Fruit fly (Drosophila melanogaster) whole organism, embryonic: Measurements from ENCODE around the gene CG15818.

ENCODE experiments used
- Aef1 ChIP-seq: fragments of 200-800 bp; sonication (Bioruptor generic); IDR thresholded peaks from 3 replicates; pipeline ENCODE4 v1.3.6; 2022; ENCODE audit warnings: missing biosample characterization, missing genetic modification characterization
- Asciz ChIP-seq: fragments of 200-800 bp; sonication (Bioruptor generic); optimal IDR thresholded peaks from 2 replicates; lab custom pipeline; 2017; ENCODE audit warnings: missing biosample characterization, mild to moderate bottlenecking, missing genetic modification characterization, missing genetic modification reagents
- Bteb2 ChIP-seq: fragments of 200-800 bp; sonication (Bioruptor generic); optimal IDR thresholded peaks from 2 replicates; lab custom pipeline; 2016; ENCODE audit warnings: missing biosample characterization, missing genetic modification characterization
- CG11696 ChIP-seq: fragments of 200-800 bp; sonication (Bioruptor generic); IDR thresholded peaks from 2 replicates; pipeline ENCODE4 v1.3.6; 2022; ENCODE audit warnings: missing biosample characterization, missing genetic modification characterization
- CG12391 ChIP-seq: fragments of 200-800 bp; sonication (Bioruptor generic); optimal IDR thresholded peaks from 3 replicates; lab custom pipeline; 2018; ENCODE audit warnings: missing biosample characterization, mild to moderate bottlenecking, missing genetic modification characterization, moderate library complexity
- CG12659 ChIP-seq: fragments of 200-800 bp; sonication (Bioruptor generic); optimal IDR thresholded peaks from 3 replicates; lab custom pipeline; 2017; ENCODE audit warnings: mild to moderate bottlenecking, missing biosample characterization, missing genetic modification reagents, missing genetic modification characterization
- CG17186 ChIP-seq: fragments of 200-800 bp; sonication (Bioruptor generic); optimal IDR thresholded peaks from 3 replicates; lab custom pipeline; 2017; ENCODE audit warnings: missing biosample characterization, missing genetic modification reagents, missing genetic modification characterization
- CG17328 ChIP-seq: fragments of 200-800 bp; sonication (Bioruptor generic); IDR thresholded peaks from 2 replicates; pipeline ENCODE4 v1.3.6; 2022; ENCODE audit warnings: missing biosample characterization, missing genetic modification characterization
- CG17361 ChIP-seq: fragments of 200-800 bp; sonication (Bioruptor generic); IDR thresholded peaks from 3 replicates; pipeline ENCODE4 v1.3.6; 2022; ENCODE audit warnings: missing biosample characterization, missing genetic modification characterization
- CG31224 ChIP-seq: fragments of 200-800 bp; sonication (Bioruptor generic); IDR thresholded peaks from 2 replicates; pipeline ENCODE4 v1.3.6; 2022; ENCODE audit warnings: missing biosample characterization, missing genetic modification characterization
- CG7271 ChIP-seq: fragments of 200-800 bp; sonication (Bioruptor generic); optimal IDR thresholded peaks from 2 replicates; lab custom pipeline; 2018; ENCODE audit warnings: missing biosample characterization, mild to moderate bottlenecking, missing genetic modification characterization, moderate library complexity
- CG8478 ChIP-seq: fragments of >200 bp; optimal IDR thresholded peaks from 2 replicates; lab custom pipeline; 2018
- CG9727 ChIP-seq: fragments of 200-800 bp; sonication (Bioruptor generic); optimal IDR thresholded peaks from 3 replicates; lab custom pipeline; 2017; ENCODE audit warnings: missing biosample characterization, mild to moderate bottlenecking, missing genetic modification characterization
- CTCF ChIP-seq: fragments of 200-800 bp; sonication (Bioruptor generic); optimal IDR thresholded peaks from 2 replicates; lab custom pipeline; 2017; ENCODE audit warnings: missing biosample characterization, mild to moderate bottlenecking, missing genetic modification characterization, moderate library complexity
- Dll ChIP-seq: fragments of 200-800 bp; sonication (Bioruptor generic); IDR thresholded peaks from 4 replicates; pipeline ENCODE4 v1.3.6; 2022; ENCODE audit warnings: missing biosample characterization, missing genetic modification characterization; ENCODE audit not compliant: partially characterized antibody
- Ets65A ChIP-seq: fragments of 200-800 bp; sonication (Bioruptor generic); peaks from one replicate; lab custom pipeline; 2016; ENCODE audit warnings: missing biosample characterization, missing genetic modification characterization
- Ets97D ChIP-seq: fragments of 200-800 bp; sonication (Bioruptor generic); optimal IDR thresholded peaks from 3 replicates; lab custom pipeline; 2016; ENCODE audit warnings: missing biosample characterization, missing genetic modification characterization
- Fer3 ChIP-seq: fragments of 200-800 bp; sonication (Bioruptor generic); optimal IDR thresholded peaks from 2 replicates; lab custom pipeline; 2018; ENCODE audit warnings: missing biosample characterization, mild to moderate bottlenecking, missing genetic modification characterization, moderate library complexity
- Gsc ChIP-seq: fragments of 200-800 bp; sonication (Bioruptor generic); IDR thresholded peaks from 2 replicates; pipeline ENCODE4 v1.3.6; 2022; ENCODE audit warnings: missing biosample characterization, missing genetic modification characterization
- Gug ChIP-seq: fragments of 200-800 bp; sonication (Bioruptor generic); IDR thresholded peaks from 4 replicates; pipeline ENCODE4 v1.3.6; 2022; ENCODE audit warnings: missing biosample characterization, missing genetic modification characterization
- Hey ChIP-seq: fragments of 200-800 bp; sonication (Bioruptor generic); optimal IDR thresholded peaks from 3 replicates; lab custom pipeline; 2018; ENCODE audit warnings: missing biosample characterization, mild to moderate bottlenecking, missing genetic modification characterization
- Hmx ChIP-seq: fragments of 200-800 bp; sonication (Bioruptor generic); optimal IDR thresholded peaks from 2 replicates; lab custom pipeline; 2016; ENCODE audit warnings: missing biosample characterization, missing genetic modification characterization
- Hsf ChIP-seq: fragments of 200-800 bp; sonication (Bioruptor generic); optimal IDR thresholded peaks from 3 replicates; lab custom pipeline; 2016; ENCODE audit warnings: missing biosample characterization, missing genetic modification characterization
- Kr ChIP-seq: fragments of 200-800 bp; sonication (Bioruptor generic); optimal IDR thresholded peaks from 2 replicates; lab custom pipeline; 2017; ENCODE audit warnings: missing biosample characterization, mild to moderate bottlenecking, missing genetic modification characterization
- Mad ChIP-seq: fragments of 200-800 bp; sonication (Bioruptor generic); optimal IDR thresholded peaks from 2 replicates; lab custom pipeline; 2016; ENCODE audit warnings: missing biosample characterization, missing genetic modification characterization
- NC2α ChIP-seq: fragments of 200-800 bp; sonication (Bioruptor generic); optimal IDR thresholded peaks from 2 replicates; lab custom pipeline; 2016; ENCODE audit warnings: missing biosample characterization, missing genetic modification characterization
- Nf-YC ChIP-seq: fragments of 200-800 bp; optimal IDR thresholded peaks from 3 replicates; lab custom pipeline; 2019; ENCODE audit warnings: missing biosample characterization, mild to moderate bottlenecking, missing genetic modification characterization, moderate library complexity
- NfI ChIP-seq: fragments of 200-800 bp; sonication (Bioruptor generic); optimal IDR thresholded peaks from 3 replicates; lab custom pipeline; 2018; ENCODE audit warnings: missing biosample characterization, mild to moderate bottlenecking, missing genetic modification characterization, moderate library complexity
- Opbp ChIP-seq: fragments of 200-800 bp; sonication (Bioruptor generic); IDR thresholded peaks from 3 replicates; pipeline ENCODE4 v1.3.6; 2022; ENCODE audit warnings: missing biosample characterization, missing genetic modification characterization; ENCODE audit not compliant: partially characterized antibody
- Sin3A ChIP-seq: fragments of >200 bp; optimal IDR thresholded peaks from 2 replicates; lab custom pipeline; 2018
- Usf ChIP-seq: fragments of 200-800 bp; sonication (Bioruptor generic); optimal IDR thresholded peaks from 2 replicates; lab custom pipeline; 2017; ENCODE audit warnings: missing genotype, missing biosample characterization, missing genetic modification characterization
- abd-A ChIP-seq: fragments of 200-800 bp; sonication (Bioruptor generic); optimal IDR thresholded peaks from 3 replicates; lab custom pipeline; 2019; ENCODE audit warnings: missing biosample characterization, mild to moderate bottlenecking, missing genetic modification characterization, moderate library complexity
- dan ChIP-seq: fragments of 200-800 bp; sonication (Bioruptor generic); IDR thresholded peaks from 2 replicates; pipeline ENCODE4 v1.3.6; 2022; ENCODE audit warnings: missing biosample characterization, missing genetic modification characterization
- dpn ChIP-seq, 2 experiments: fragments of 200-800 bp; sonication (Bioruptor generic); optimal IDR thresholded peaks; 3 replicates each; lab custom pipeline; 2016; ENCODE audit warnings: missing biosample characterization in 2 of 2, missing genetic modification characterization in 2 of 2
- fu2 ChIP-seq: fragments of 200-800 bp; sonication (Bioruptor generic); optimal IDR thresholded peaks from 2 replicates; lab custom pipeline; 2016; ENCODE audit warnings: missing biosample characterization, missing genetic modification characterization
- jing ChIP-seq: fragments of 200-800 bp; sonication (Bioruptor generic); optimal IDR thresholded peaks from 2 replicates; lab custom pipeline; 2018; ENCODE audit warnings: missing biosample characterization, mild to moderate bottlenecking, missing genetic modification characterization
- ken ChIP-seq: fragments of 200-800 bp; sonication (Bioruptor generic); IDR thresholded peaks from 3 replicates; pipeline ENCODE4 v1.3.6; 2022; ENCODE audit warnings: missing biosample characterization, missing genetic modification characterization
- lab ChIP-seq: fragments of 200-800 bp; sonication (Bioruptor generic); optimal IDR thresholded peaks from 3 replicates; lab custom pipeline; 2017; ENCODE audit warnings: missing biosample characterization, missing genetic modification characterization, mild to moderate bottlenecking, moderate library complexity, missing genetic modification reagents
- lov ChIP-seq, 2 experiments: fragments of 200-800 bp in 1 of 2; fragments of >200 bp in 1 of 2; sonication (Bioruptor generic) in 1 of 2; IDR thresholded peaks in 1 of 2; optimal IDR thresholded peaks in 1 of 2; 2 replicates in 1 of 2; 3 replicates in 1 of 2; pipeline versions ENCODE4 v1.3.6 to Lab custom; 2017 to 2022; ENCODE audit warnings: missing biosample characterization in 1 of 2, missing genetic modification characterization in 1 of 2
- oc ChIP-seq: fragments of 200-800 bp; sonication (Bioruptor generic); optimal IDR thresholded peaks from 2 replicates; lab custom pipeline; 2018; ENCODE audit warnings: missing biosample characterization, mild to moderate bottlenecking, missing genetic modification characterization, moderate library complexity
- pfk ChIP-seq: fragments of 200-800 bp; sonication (Bioruptor generic); optimal IDR thresholded peaks from 2 replicates; lab custom pipeline; 2018; ENCODE audit warnings: missing biosample characterization, mild to moderate bottlenecking, missing genetic modification characterization, moderate library complexity
- ranshi ChIP-seq: fragments of 200-800 bp; sonication (Bioruptor generic); IDR thresholded peaks from 2 replicates; pipeline ENCODE4 v1.3.6; 2022; ENCODE audit warnings: missing biosample characterization, missing genetic modification characterization
- sima ChIP-seq: fragments of 200-800 bp; sonication (Bioruptor generic); optimal IDR thresholded peaks from 2 replicates; lab custom pipeline; 2016; ENCODE audit warnings: missing biosample characterization, missing genetic modification characterization
- sisA ChIP-seq: fragments of 200-800 bp; sonication (Bioruptor generic); IDR thresholded peaks from 2 replicates; pipeline ENCODE4 v1.3.6; 2022; ENCODE audit warnings: missing biosample characterization, missing genetic modification characterization
- slbo ChIP-seq: fragments of 200-800 bp; sonication (Bioruptor generic); IDR thresholded peaks from 2 replicates; pipeline ENCODE4 v1.3.6; 2022; ENCODE audit warnings: missing biosample characterization, missing genetic modification characterization
- tgo ChIP-seq: fragments of 200-800 bp; sonication (Bioruptor generic); IDR thresholded peaks from 3 replicates; pipeline ENCODE4 v1.3.6; 2022; ENCODE audit warnings: missing biosample characterization, missing genetic modification characterization
- tin ChIP-seq: fragments of 200-800 bp; sonication (Bioruptor generic); optimal IDR thresholded peaks from 3 replicates; lab custom pipeline; 2016; ENCODE audit warnings: missing biosample characterization, missing genetic modification characterization
- tna ChIP-seq: fragments of 200-800 bp; sonication (Bioruptor generic); IDR thresholded peaks from 2 replicates; pipeline ENCODE4 v1.3.6; 2022; ENCODE audit warnings: missing biosample characterization, missing genetic modification characterization; ENCODE audit not compliant: partially characterized antibody
- toy ChIP-seq: fragments of 200-800 bp; sonication (Bioruptor generic); IDR thresholded peaks from 2 replicates; pipeline ENCODE4 v1.3.6; 2022; ENCODE audit warnings: missing biosample characterization, missing genetic modification characterization
- ttk ChIP-seq: fragments of 200-800 bp; sonication (Bioruptor generic); IDR thresholded peaks from 2 replicates; pipeline ENCODE4 v2.1.2; 2022; ENCODE audit warnings: missing biosample characterization, missing genetic modification characterization
- vvl ChIP-seq: fragments of 200-800 bp; sonication (Bioruptor generic); IDR thresholded peaks from 2 replicates; pipeline ENCODE4 v1.3.6; 2022; ENCODE audit warnings: missing biosample characterization, missing genetic modification characterization
- wdn ChIP-seq: fragments of 200-800 bp; sonication (Bioruptor generic); IDR thresholded peaks from 2 replicates; pipeline ENCODE4 v1.3.6; 2022; ENCODE audit warnings: missing biosample characterization, missing genetic modification characterization
- yki ChIP-seq: fragments of >200 bp; optimal IDR thresholded peaks from 3 replicates; lab custom pipeline; 2018

The CG15818 gene

dm6 chr2L:7423333-7423895 lies 12.7 kb downstream of the CG15818 start (continued):
- TF ChIP-seq dpn (GFP tag; optimal IDR thresholded peaks at IDR 0.05; lab: Kevin White, UChicago), result peak in 1 of 2 experiments; percentile 29
- peak; percentile 5 for TF ChIP-seq Fer3 (tag; lab: Kevin White, UChicago)
- TF ChIP-seq Gsc, result no peak
- no peak for TF ChIP-seq tgo (GFP tag; lab: Robert Waterston, UW)
- TF ChIP-seq sima (GFP tag; lab: Kevin White, UChicago), result no peak
- 0 out of 2 replicates have a peak, but pooled peaks have one; percentile 18 for TF ChIP-seq CG31224 (GFP tag; lab: Robert Waterston, UW)
- no peak; the same call in 1 of the 2 replicates for TF ChIP-seq CG17328 (GFP tag; lab: Robert Waterston, UW)
- no peak for TF ChIP-seq Hmx (GFP tag; lab: Kevin White, UChicago)
- TF ChIP-seq CG17361 (GFP tag; lab: Robert Waterston, UW), result no peak
- TF ChIP-seq CG9727 (GFP tag; lab: Kevin White, UChicago), result peak; percentile 37
- TF ChIP-seq CG12391 (tag; lab: Kevin White, UChicago), result peak; percentile 5
- no peak for TF ChIP-seq Sin3A (lab: Kevin White, UChicago)
- no peak for TF ChIP-seq pfk
- no peak for TF ChIP-seq abd-A
- TF ChIP-seq slbo (GFP tag; lab: Robert Waterston, UW), result peak; percentile 84
- TF ChIP-seq vvl (GFP tag; lab: Robert Waterston, UW), result peak; percentile 29
- no peak for TF ChIP-seq wdn
- 0 out of 3 replicates have a peak, but pooled peaks have one; percentile 46 for TF ChIP-seq ken (GFP tag; lab: Robert Waterston, UW)
- TF ChIP-seq Ets65A (GFP tag; lab: Kevin White, UChicago), result peak; percentile 59
- no peak for TF ChIP-seq tna (GFP tag; lab: Robert Waterston, UW)
- no peak for TF ChIP-seq toy (GFP tag; lab: Robert Waterston, UW)
- no peak for TF ChIP-seq Bteb2 (GFP tag; lab: Kevin White, UChicago)
- TF ChIP-seq ranshi (GFP tag; lab: Robert Waterston, UW), result peak; percentile 65
- TF ChIP-seq Ets97D (GFP tag; lab: Kevin White, UChicago), result peak; percentile 23
- no peak for TF ChIP-seq CG8478 (lab: Kevin White, UChicago)
- no peak for TF ChIP-seq ttk
- no peak for TF ChIP-seq tin (GFP tag; lab: Kevin White, UChicago)
- no peak for TF ChIP-seq Nf-YC (tag; lab: Kevin White, UChicago)
- peak; percentile 42 for TF ChIP-seq Usf (GFP tag; lab: Kevin White, UChicago)
- no peak for TF ChIP-seq Kr (GFP tag; lab: Kevin White, UChicago)
- TF ChIP-seq jing, result no peak
- no peak for TF ChIP-seq NC2α (GFP tag; lab: Kevin White, UChicago)
- no peak for TF ChIP-seq Opbp (GFP tag; lab: Robert Waterston, UW)
- peak; percentile 23 for TF ChIP-seq fu2 (GFP tag; lab: Kevin White, UChicago)
- no peak for TF ChIP-seq dan (GFP tag; lab: Robert Waterston, UW)
- TF ChIP-seq Hsf (GFP tag; lab: Kevin White, UChicago), result peak; percentile 12
- no peak for TF ChIP-seq yki (lab: Kevin White, UChicago)
- no peak for TF ChIP-seq oc (tag; lab: Kevin White, UChicago)
- no peak for TF ChIP-seq lov (optimal IDR thresholded peaks at IDR 0.05; lab: Kevin White, UChicago)
- no peak for TF ChIP-seq lov (GFP tag; IDR thresholded peaks at IDR 0.05; lab: Robert Waterston, UW)
- no peak for TF ChIP-seq Dll (GFP tag; lab: Robert Waterston, UW)
- peak; percentile 53 for TF ChIP-seq sisA
- no peak for TF ChIP-seq Hey (tag; lab: Kevin White, UChicago)
- TF ChIP-seq CG7271 (tag; lab: Kevin White, UChicago), result no peak
- no peak for TF ChIP-seq CG12659 (GFP tag; lab: Kevin White, UChicago)
- TF ChIP-seq Gug (GFP tag; lab: Robert Waterston, UW), result peak; percentile 55; the same call in 1 of the 4 replicates
- peak; percentile 92 for TF ChIP-seq CTCF (GFP tag; lab: Kevin White, UChicago)
- no peak for TF ChIP-seq NfI (GFP tag; lab: Kevin White, UChicago)
- no peak for TF ChIP-seq Aef1 (GFP tag; lab: Robert Waterston, UW)
- TF ChIP-seq CG11696 (GFP tag; lab: Robert Waterston, UW), result no peak
- no peak for TF ChIP-seq Asciz
- peak; percentile 64 for TF ChIP-seq lab
- TF ChIP-seq Mad (GFP tag; lab: Kevin White, UChicago), result no peak
- TF ChIP-seq CG17186, result no peak
